Worm (Caenorhabditis elegans) whole organism, late embryonic: ENCODE measurements around the gene C43F9.5.

ENCODE experiments used
- C08G9.2 ChIP-seq: sonication (generic microtip); optimal IDR thresholded peaks from 2 replicates; lab custom pipeline; 2016; ENCODE audit warnings: mild to moderate bottlenecking, missing genetic modification characterization, moderate library complexity, missing compliant biosample characterization
- C38D4.7 ChIP-seq: fragments of 200-800 bp; sonication (Bioruptor generic); optimal IDR thresholded peaks from 2 replicates; lab custom pipeline; 2018; ENCODE audit warnings: mild to moderate bottlenecking, missing genetic modification characterization, moderate library complexity, missing compliant biosample characterization
- F13H6.1 ChIP-seq: sonication (generic microtip); optimal IDR thresholded peaks from 2 replicates; lab custom pipeline; 2016; ENCODE audit warnings: missing genetic modification characterization, missing compliant biosample characterization
- K02D7.2 ChIP-seq: sonication (generic microtip); optimal IDR thresholded peaks from 2 replicates; lab custom pipeline; 2017; ENCODE audit warnings: mild to moderate bottlenecking, missing genetic modification characterization, missing compliant biosample characterization
- K09A11.1 ChIP-seq: sonication (generic microtip); optimal IDR thresholded peaks from 2 replicates; lab custom pipeline; 2017; ENCODE audit warnings: antibody characterized with exemption, mild to moderate bottlenecking, missing genetic modification characterization, missing compliant biosample characterization; ENCODE audit not compliant: insufficient read depth
- Y22D7AL.16 ChIP-seq: sonication (generic microtip); optimal IDR thresholded peaks from 2 replicates; lab custom pipeline; 2016; ENCODE audit warnings: missing genetic modification characterization, missing compliant biosample characterization
- ahr-1 ChIP-seq: sonication (generic microtip); optimal IDR thresholded peaks from 2 replicates; lab custom pipeline; 2016; ENCODE audit warnings: missing genetic modification characterization, missing compliant biosample characterization
- ama-1 ChIP-seq: fragments of 150-350 bp; optimal IDR thresholded peaks from 2 replicates; lab custom pipeline; 2014
- ceh-14 ChIP-seq: sonication (generic microtip); optimal IDR thresholded peaks from 2 replicates; lab custom pipeline; 2016; ENCODE audit warnings: missing genotype, missing genetic modification characterization, missing compliant biosample characterization
- ceh-18 ChIP-seq: sonication (generic microtip); optimal IDR thresholded peaks from 2 replicates; lab custom pipeline; 2016; ENCODE audit warnings: missing genetic modification characterization, missing compliant biosample characterization
- ceh-2 ChIP-seq: sonication (generic microtip); optimal IDR thresholded peaks from 2 replicates; lab custom pipeline; 2016; ENCODE audit warnings: missing genotype, missing genetic modification characterization, missing compliant biosample characterization
- ceh-31 ChIP-seq: sonication (generic microtip); optimal IDR thresholded peaks from 2 replicates; lab custom pipeline; 2016; ENCODE audit warnings: missing genetic modification characterization, missing compliant biosample characterization
- ceh-48 ChIP-seq: sonication (generic microtip); optimal IDR thresholded peaks from 2 replicates; lab custom pipeline; 2016; ENCODE audit warnings: missing genetic modification characterization, inconsistent platforms, missing compliant biosample characterization
- ceh-6 ChIP-seq: fragments of 200-800 bp; sonication (Bioruptor generic); optimal IDR thresholded peaks from 2 replicates; lab custom pipeline; 2018; ENCODE audit warnings: mild to moderate bottlenecking, missing genetic modification characterization, missing compliant biosample characterization
- che-1 ChIP-seq: sonication (generic microtip); optimal IDR thresholded peaks from 2 replicates; lab custom pipeline; 2016; ENCODE audit warnings: mild to moderate bottlenecking, missing genetic modification characterization, missing compliant biosample characterization
- elt-4 ChIP-seq: sonication (generic microtip); optimal IDR thresholded peaks from 2 replicates; lab custom pipeline; 2016; ENCODE audit warnings: missing genetic modification characterization, missing compliant biosample characterization
- fax-1 ChIP-seq: sonication (generic microtip); optimal IDR thresholded peaks from 2 replicates; lab custom pipeline; 2016; ENCODE audit warnings: missing genotype, missing genetic modification characterization, missing compliant biosample characterization
- fkh-10 ChIP-seq: fragments of 150-350 bp; optimal IDR thresholded peaks from 2 replicates; lab custom pipeline; 2014; ENCODE audit warnings: missing biosample characterization, missing genetic modification reagents, missing genetic modification characterization
- fkh-6 ChIP-seq: sonication (generic microtip); optimal IDR thresholded peaks from 2 replicates; lab custom pipeline; 2016; ENCODE audit warnings: missing genetic modification characterization, missing compliant biosample characterization
- hlh-15 ChIP-seq: sonication (generic microtip); optimal IDR thresholded peaks from 2 replicates; lab custom pipeline; 2016; ENCODE audit warnings: missing genetic modification characterization, missing compliant biosample characterization
- hlh-30 ChIP-seq: sonication (generic microtip); optimal IDR thresholded peaks from 2 replicates; lab custom pipeline; 2017; ENCODE audit warnings: antibody characterized with exemption, missing genetic modification characterization, missing compliant biosample characterization; ENCODE audit not compliant: insufficient read depth
- lin-11 ChIP-seq: fragments of 200-800 bp; sonication (Bioruptor generic); optimal IDR thresholded peaks from 2 replicates; lab custom pipeline; 2018; ENCODE audit warnings: mild to moderate bottlenecking, missing genetic modification characterization, missing compliant biosample characterization
- nfya-1 ChIP-seq: sonication (generic microtip); optimal IDR thresholded peaks from 2 replicates; lab custom pipeline; 2017; ENCODE audit warnings: missing genetic modification characterization, mild to moderate bottlenecking, missing compliant biosample characterization, antibody characterized with exemption, moderate library complexity
- nhr-232 ChIP-seq: sonication (generic microtip); optimal IDR thresholded peaks from 2 replicates; lab custom pipeline; 2016; ENCODE audit warnings: missing genetic modification characterization, missing compliant biosample characterization
- npax-4 ChIP-seq: sonication (generic microtip); optimal IDR thresholded peaks from 2 replicates; lab custom pipeline; 2016; ENCODE audit warnings: missing genetic modification characterization, missing compliant biosample characterization
- pat-9 ChIP-seq: fragments of 200-800 bp; sonication (Bioruptor generic); optimal IDR thresholded peaks from 2 replicates; lab custom pipeline; 2018; ENCODE audit warnings: mild to moderate bottlenecking, missing genetic modification characterization, moderate library complexity, missing compliant biosample characterization
- pax-1 ChIP-seq: fragments of 150-350 bp; optimal IDR thresholded peaks from 2 replicates; lab custom pipeline; 2014; ENCODE audit warnings: missing biosample characterization, missing genetic modification characterization
- pha-4 ChIP-seq: fragments of 150-350 bp; optimal IDR thresholded peaks from 2 replicates; lab custom pipeline; 2018; ENCODE audit warnings: missing biosample characterization, missing genetic modification reagents, missing genetic modification characterization
- pqm-1 ChIP-seq: sonication (generic microtip); optimal IDR thresholded peaks from 2 replicates; lab custom pipeline; 2016; ENCODE audit warnings: missing genetic modification characterization, missing compliant biosample characterization
- pros-1 ChIP-seq: fragments of 150-350 bp; optimal IDR thresholded peaks from 2 replicates; lab custom pipeline; 2014; ENCODE audit warnings: missing biosample characterization, missing genetic modification reagents, missing genetic modification characterization
- rnt-1 ChIP-seq: sonication (generic microtip); optimal IDR thresholded peaks from 2 replicates; lab custom pipeline; 2016; ENCODE audit warnings: missing genetic modification characterization, missing compliant biosample characterization
- sox-2 ChIP-seq: fragments of 200-800 bp; sonication (Bioruptor generic); IDR thresholded peaks from 2 replicates; pipeline ENCODE4 v1.3.6; 2022; ENCODE audit warnings: missing genetic modification reagents, missing genetic modification characterization, missing compliant biosample characterization
- tbx-2 ChIP-seq: sonication (generic microtip); optimal IDR thresholded peaks from 2 replicates; lab custom pipeline; 2016; ENCODE audit warnings: missing genetic modification characterization, missing compliant biosample characterization
- ttx-3 ChIP-seq: sonication (generic microtip); optimal IDR thresholded peaks from 2 replicates; lab custom pipeline; 2016; ENCODE audit warnings: missing genetic modification reagents, missing genetic modification characterization, missing compliant biosample characterization
- unc-42 ChIP-seq: sonication (generic microtip); optimal IDR thresholded peaks from 2 replicates; lab custom pipeline; 2016; ENCODE audit warnings: missing genotype, missing genetic modification characterization, missing compliant biosample characterization
- unc-55 ChIP-seq: sonication (generic microtip); optimal IDR thresholded peaks from 2 replicates; lab custom pipeline; 2017; ENCODE audit warnings: missing biosample characterization, missing genetic modification reagents, missing genetic modification characterization
- unc-86 ChIP-seq: sonication (generic microtip); optimal IDR thresholded peaks from 2 replicates; lab custom pipeline; 2016; ENCODE audit warnings: missing genetic modification characterization, missing compliant biosample characterization
- zip-5 ChIP-seq: sonication (generic microtip); optimal IDR thresholded peaks from 2 replicates; lab custom pipeline; 2016; ENCODE audit warnings: missing genetic modification characterization, missing compliant biosample characterization

The C43F9.5 gene

DNA sequence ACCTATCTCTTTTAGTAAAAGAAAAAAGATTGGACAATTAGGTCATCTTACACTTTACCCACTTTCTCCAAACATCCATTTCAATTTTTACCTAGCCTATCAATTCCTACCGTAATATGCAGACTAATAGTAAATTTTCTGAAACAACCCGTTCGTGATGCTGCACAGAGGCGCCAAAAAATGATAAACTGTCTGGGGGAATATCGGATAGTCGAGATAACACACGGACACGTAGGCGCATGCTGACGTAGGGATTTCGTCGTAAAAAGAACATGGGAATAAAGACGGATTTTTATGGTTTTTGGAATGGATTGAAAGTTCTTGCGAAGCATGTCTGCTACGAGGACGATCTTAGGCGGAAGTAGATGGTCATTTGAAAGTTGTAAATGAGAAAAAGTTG, 25.8 kb upstream of the C43F9.5 start:
- no peak for TF ChIP-seq pax-1
- no peak for TF ChIP-seq K09A11.1
- TF ChIP-seq Y22D7AL.16 (tag; lab: Kevin White, UChicago), result no peak
- TF ChIP-seq pha-4 (tag; lab: Kevin White, UChicago), result no peak
- no peak for TF ChIP-seq npax-4 (tag; lab: Kevin White, UChicago)
- no peak for TF ChIP-seq ahr-1 (tag; lab: Kevin White, UChicago)
- TF ChIP-seq pqm-1, result no peak
- TF ChIP-seq fkh-6 (tag; lab: Kevin White, UChicago), result no peak
- TF ChIP-seq pat-9 (tag; lab: Kevin White, UChicago), result no peak
- no peak for TF ChIP-seq unc-42 (tag; lab: Kevin White, UChicago)
- no peak for TF ChIP-seq hlh-15 (tag; lab: Kevin White, UChicago)
- no peak for TF ChIP-seq nhr-232 (tag; lab: Kevin White, UChicago)
- no peak for TF ChIP-seq F13H6.1 (tag; lab: Kevin White, UChicago)
- no peak for TF ChIP-seq hlh-30 (tag; lab: Kevin White, UChicago)
- TF ChIP-seq C08G9.2 (tag; lab: Kevin White, UChicago), result no peak
- no peak for TF ChIP-seq pros-1 (tag; lab: Kevin White, UChicago)

DNA sequence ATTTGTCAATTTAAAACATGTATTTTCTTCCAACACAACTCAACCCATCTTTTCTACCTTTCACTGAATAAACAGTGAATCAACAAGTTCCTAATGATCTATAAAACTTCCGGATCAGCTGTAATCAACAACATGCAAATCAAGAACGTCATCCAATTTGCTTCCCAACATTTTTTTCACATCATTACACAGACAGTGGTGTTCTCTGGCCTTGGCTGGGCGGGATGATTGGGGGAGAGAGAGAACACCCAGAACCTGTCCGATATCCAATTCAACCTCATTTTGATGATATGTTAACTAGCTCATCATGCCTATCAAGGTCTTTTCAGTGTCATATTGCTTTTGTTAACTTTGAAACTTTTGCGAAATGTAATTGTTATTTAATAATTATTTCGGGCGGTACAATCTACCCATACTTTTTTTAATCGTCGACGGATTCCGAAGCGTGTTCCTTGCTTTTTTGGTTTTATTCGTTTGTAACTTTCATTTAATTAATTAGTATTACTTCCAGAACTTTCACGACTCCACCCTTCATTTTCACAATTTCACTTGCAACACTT, 24.4 kb upstream of the C43F9.5 start, which contains the start of gene ptr-14:
Gene ptr-14 (plus strand): TSS at position 510 of the 560 bp plus-strand sequence.
- TF ChIP-seq ceh-6 (GFP tag; lab: Kevin White, UChicago), result no peak
- TF ChIP-seq hlh-15 (tag; lab: Kevin White, UChicago), result no peak
- no peak for TF ChIP-seq fkh-10 (GFP tag; lab: Kevin White, UChicago)

DNA sequence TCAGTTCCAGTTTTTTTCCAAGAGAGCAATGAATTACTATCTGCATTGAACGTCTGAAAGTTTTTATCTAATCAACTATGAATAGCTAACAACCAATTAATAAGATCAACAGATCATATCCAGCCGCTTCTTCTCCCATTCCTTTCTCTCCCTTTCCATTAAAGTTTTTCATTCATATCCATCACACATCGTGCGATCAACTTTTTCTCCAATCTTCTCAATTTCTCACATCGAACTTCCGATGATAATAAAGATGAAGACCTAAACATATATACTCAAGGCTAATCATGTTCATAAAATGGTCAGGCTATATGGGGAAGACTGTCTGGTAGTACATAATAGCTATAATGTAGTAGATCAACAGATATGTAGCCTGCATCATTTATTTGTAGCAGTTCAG, 21.7 kb upstream of the C43F9.5 start:
- TF ChIP-seq hlh-30 (tag; lab: Kevin White, UChicago) (no peak), sox-2 (GFP tag; lab: Robert Waterston, UW) (no peak), elt-4 (tag; lab: Kevin White, UChicago) (no peak), ceh-14 (tag; lab: Kevin White, UChicago) (no peak), K02D7.2 (tag; lab: Kevin White, UChicago) (no peak)

- TF ChIP-seq C38D4.7 (GFP tag; lab: Kevin White, UChicago), result no peak
- no peak for TF ChIP-seq npax-4 (tag; lab: Kevin White, UChicago)
- TF ChIP-seq ceh-18, result no peak
- TF ChIP-seq tbx-2 (tag; lab: Kevin White, UChicago), result no peak
- TF ChIP-seq pros-1 (tag; lab: Kevin White, UChicago), result no peak
- no peak for TF ChIP-seq ceh-31 (tag; lab: Kevin White, UChicago)
- no peak for TF ChIP-seq ahr-1 (tag; lab: Kevin White, UChicago)
- TF ChIP-seq fax-1 (tag; lab: Kevin White, UChicago), result no peak
- TF ChIP-seq pqm-1, result no peak
- no peak for TF ChIP-seq che-1 (tag; lab: Kevin White, UChicago)
- TF ChIP-seq ceh-6 (GFP tag; lab: Kevin White, UChicago), result no peak
- no peak for TF ChIP-seq hlh-15 (tag; lab: Kevin White, UChicago)
- no peak for TF ChIP-seq K09A11.1
- no peak for TF ChIP-seq C08G9.2 (tag; lab: Kevin White, UChicago)
- TF ChIP-seq unc-55 (GFP tag; lab: Kevin White, UChicago), result no peak
- no peak for TF ChIP-seq lin-11 (tag; lab: Kevin White, UChicago)
- no peak for TF ChIP-seq ceh-2 (tag; lab: Kevin White, UChicago)
- no peak for TF ChIP-seq unc-86 (tag; lab: Kevin White, UChicago)
Measured at ce11 chrIV:10609920-10610319, 19.4 kb upstream of the C43F9.5 start.

- TF ChIP-seq ama-1 (no peak), rnt-1 (tag; lab: Kevin White, UChicago) (no peak), ceh-48 (tag; lab: Kevin White, UChicago) (no peak), pat-9 (tag; lab: Kevin White, UChicago) (no peak), zip-5 (tag; lab: Kevin White, UChicago) (no peak), C38D4.7 (GFP tag; lab: Kevin White, UChicago) (no peak), sox-2 (GFP tag; lab: Robert Waterston, UW) (no peak), npax-4 (tag; lab: Kevin White, UChicago) (no peak), nfya-1 (tag; lab: Kevin White, UChicago) (no peak), ttx-3 (no peak)
Measured at ce11 chrIV:10608275-10608674, 17.7 kb upstream of the C43F9.5 start, which contains the start of gene R09H10.6. TSS of gene R09H10.6 (plus strand) at chrIV:10608575.
